Worm (Caenorhabditis elegans): ENCODE results near the gene gmpr-1.
A peak's percentile ranks its signal among the peaks of the same experiment; 100 is the strongest.

The gmpr-1 gene

ce11 chrV:4377622-4378021 is 6.4 kb upstream of the gmpr-1 start, which contains the start of gene F32D1.8:
F32D1.8 (minus strand) TSS chrV:4377722.
- TF ChIP-seq aha-1 (tag) (peak; percentile 69), ama-1 (optimal IDR thresholded peaks at IDR 0.05) (no peak)

ce11 chrV:4375807-4376564 is 4.8 kb upstream of the gmpr-1 start, which contains the start of gene F32D1.7:
F32D1.7 (minus strand) TSS chrV:4376173.
- TF ChIP-seq ceh-20 (GFP tag; IDR thresholded peaks at IDR 0.05) (no peak), Y75B8A.6 (GFP tag; IDR thresholded peaks at IDR 0.05) (no peak), ztf-11 (tag; optimal IDR thresholded peaks at IDR 0.05) (no peak), Y48G9A.11 (GFP tag; IDR thresholded peaks at IDR 0.05) (peak; percentile 27; the same call in 1 of the 2 replicates), spr-1 (tag; optimal IDR thresholded peaks at IDR 0.05) (no peak), set-16 (GFP tag; IDR thresholded peaks at IDR 0.05) (peak; percentile 53; the same call in 1 of the 2 replicates), aha-1 (tag) (peak; percentile 22), unc-62 (GFP tag; optimal IDR thresholded peaks at IDR 0.05 in 1 of 2) (peak in 1 of 2 experiments; percentile 32), unc-62 (tag; optimal IDR thresholded peaks at IDR 0.05) (no peak), ZK546.5 (tag; optimal IDR thresholded peaks at IDR 0.05) (no peak), lin-38 (GFP tag; IDR thresholded peaks at IDR 0.05) (peak; percentile 56), nhr-25 (tag; optimal IDR thresholded peaks at IDR 0.05; ENCODE audit: borderline replicate concordance, insufficient read depth) (no peak), F49E8.2 (tag; optimal IDR thresholded peaks at IDR 0.05; ENCODE audit: borderline replicate concordance) (peak; percentile 13), unc-130 (GFP tag; optimal IDR thresholded peaks at IDR 0.05) (peak; percentile 51), saeg-2 (GFP tag; IDR thresholded peaks at IDR 0.05) (no peak)

- TF ChIP-seq unc-62 (GFP tag; optimal IDR thresholded peaks at IDR 0.05 in 1 of 2) = peak in 1 of 2 experiments; percentile 44
- no peak for TF ChIP-seq unc-62 (tag; optimal IDR thresholded peaks at IDR 0.05)
- no peak for TF ChIP-seq gei-8 (GFP tag; optimal IDR thresholded peaks at IDR 0.05)
These were observed 3.4 kb upstream of the gmpr-1 start, which contains the start of gene neg-1 for ce11 chrV:4374625-4375024. neg-1 (minus strand) TSS chrV:4374874.

ce11 chrV:4373656-4374055 is 2.5 kb upstream of the gmpr-1 start:
- TF ChIP-seq lin-38 (GFP tag; IDR thresholded peaks at IDR 0.05) (peak; percentile 42), pqm-1 (tag; optimal IDR thresholded peaks at IDR 0.05) (no peak), nhr-77 (tag; optimal IDR thresholded peaks at IDR 0.05) (no peak)

ce11 chrV:4372986-4373385 is 1.8 kb upstream of the gmpr-1 start:
- TF ChIP-seq mep-1 (tag; optimal IDR thresholded peaks at IDR 0.05) (no peak), madf-5 (GFP tag; IDR thresholded peaks at IDR 0.05) (no peak), Y48G9A.11 (GFP tag; IDR thresholded peaks at IDR 0.05) (no peak), set-16 (GFP tag; IDR thresholded peaks at IDR 0.05) (peak; percentile 88), daf-19 (GFP tag; conservative IDR thresholded peaks at IDR 0.05) (no peak)

ce11 chrV:4370515-4370914 is 668 bp downstream of the gmpr-1 start:
- TF ChIP-seq unc-62 (GFP tag; optimal IDR thresholded peaks at IDR 0.05 in 1 of 2) (no peak), unc-62 (tag; optimal IDR thresholded peaks at IDR 0.05) (no peak), set-16 (GFP tag; IDR thresholded peaks at IDR 0.05) (peak; percentile 55; the same call in 1 of the 2 replicates), Y48G9A.11 (GFP tag; IDR thresholded peaks at IDR 0.05) (no peak), lin-38 (GFP tag; IDR thresholded peaks at IDR 0.05) (no peak), tra-1 (GFP tag; IDR thresholded peaks at IDR 0.05) (no peak), zfp-2 (tag; optimal IDR thresholded peaks at IDR 0.05) (no peak), ceh-44 (GFP tag; IDR thresholded peaks at IDR 0.05) (no peak)

- TF ChIP-seq nhr-41 (GFP tag; IDR thresholded peaks at IDR 0.05) (no peak), lin-38 (GFP tag; IDR thresholded peaks at IDR 0.05) (no peak), ceh-82 (tag; optimal IDR thresholded peaks at IDR 0.05) (no peak), lin-13 (GFP tag; optimal IDR thresholded peaks at IDR 0.05) (no peak), D1046.2 (GFP tag; IDR thresholded peaks at IDR 0.05) (no peak), zip-11 (GFP tag; IDR thresholded peaks at IDR 0.05) (no peak), mxl-3 (GFP tag; optimal IDR thresholded peaks at IDR 0.05) (no peak), Y75B8A.6 (GFP tag; IDR thresholded peaks at IDR 0.05) (no peak)
These were observed 4.7 kb downstream of the gmpr-1 start, which contains the start of gene F32D1.11 for ce11 chrV:4366440-4366839. F32D1.11 (minus strand) TSS chrV:4366540.
